Worm (Caenorhabditis elegans) whole organism, midembryonic: Measurements from ENCODE around the gene chil-13.

Experiments used
- T22C8.4 ChIP-seq: fragments of 200-800 bp; sonication (Bioruptor generic); IDR thresholded peaks from 2 replicates; pipeline ENCODE4 v1.3.6; 2022; ENCODE audit warnings: missing genetic modification characterization, missing compliant biosample characterization
- cog-1 ChIP-seq: sonication (generic microtip); optimal IDR thresholded peaks from 2 replicates; lab custom pipeline; 2016; ENCODE audit warnings: missing genetic modification characterization, missing compliant biosample characterization
- flt-1 ChIP-seq: fragments of 200-800 bp; sonication (Bioruptor generic); IDR thresholded peaks from 2 replicates; pipeline ENCODE4 v1.3.6; 2022; ENCODE audit warnings: missing genetic modification characterization, missing compliant biosample characterization
- klf-2 ChIP-seq: fragments of 200-800 bp; sonication (Bioruptor generic); conservative IDR thresholded peaks from 2 replicates; pipeline ENCODE4 v1.3.6; 2022; ENCODE audit warnings: missing genetic modification reagents, missing genetic modification characterization, missing compliant biosample characterization
- med-1 ChIP-seq: sonication (generic microtip); optimal IDR thresholded peaks from 2 replicates; lab custom pipeline; 2017; ENCODE audit warnings: missing genetic modification characterization, mild to moderate bottlenecking, missing compliant biosample characterization, antibody characterized with exemption, missing genetic modification reagents; ENCODE audit not compliant: insufficient read depth
- ref-1 ChIP-seq: fragments of 200-800 bp; sonication (Bioruptor generic); conservative IDR thresholded peaks from 2 replicates; pipeline ENCODE4 v1.3.6; 2022; ENCODE audit warnings: missing genetic modification reagents, missing genetic modification characterization, missing compliant biosample characterization
- ztf-23 ChIP-seq: fragments of 200-800 bp; sonication (Bioruptor generic); IDR thresholded peaks from 2 replicates; pipeline ENCODE4 v1.3.6; 2022; ENCODE audit warnings: missing genetic modification reagents, missing genetic modification characterization, missing compliant biosample characterization
- ztf-29 ChIP-seq: fragments of 200-800 bp; sonication (Bioruptor generic); IDR thresholded peaks from 2 replicates; pipeline ENCODE4 v1.3.6; 2022; ENCODE audit warnings: missing genetic modification reagents, missing genetic modification characterization, missing compliant biosample characterization

DNA sequence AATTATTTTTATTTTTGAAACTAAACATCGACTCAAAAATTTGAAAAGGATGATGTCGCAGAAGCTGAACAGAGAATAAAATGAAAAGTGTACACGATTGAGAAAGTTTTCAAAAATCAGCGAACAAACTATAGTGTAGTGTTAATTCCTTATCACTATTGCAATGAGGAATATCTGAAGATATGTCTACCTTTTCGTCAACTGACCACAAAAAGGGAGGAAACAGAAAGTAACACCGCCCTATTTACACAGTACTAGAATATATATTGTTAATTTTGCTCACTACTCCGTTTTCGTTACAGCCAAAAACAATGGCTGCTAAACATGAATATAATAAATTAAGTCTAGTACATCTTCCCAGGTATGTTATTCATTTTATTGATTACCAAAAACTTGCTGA, 9.8 kb upstream of the chil-13 start, which contains the start of gene chil-18:
- TF ChIP-seq ztf-29 (GFP tag; lab: Robert Waterston, UW), result no peak
- TF ChIP-seq flt-1 (GFP tag; lab: Robert Waterston, UW), result no peak
- TF ChIP-seq cog-1 (tag; lab: Kevin White, UChicago), result no peak
- no peak for TF ChIP-seq med-1 (GFP tag; lab: Kevin White, UChicago)
- TF ChIP-seq T22C8.4, result no peak
- TF ChIP-seq ztf-23, result no peak
- TF ChIP-seq ref-1 (GFP tag; lab: Robert Waterston, UW), result no peak
- TF ChIP-seq klf-2 (GFP tag; lab: Robert Waterston, UW), result no peak
